Fruit fly (Drosophila melanogaster) whole organism, pupa: Measurements from ENCODE around the gene CG2157.

Source experiments
- CG10348 ChIP-seq: fragments of 200-800 bp; sonication (Bioruptor generic); IDR thresholded peaks from 2 replicates; pipeline ENCODE4 v1.3.6; 2022; ENCODE audit warnings: missing biosample characterization, missing genetic modification characterization
- CG12605 ChIP-seq: fragments of 200-800 bp; sonication (Bioruptor generic); IDR thresholded peaks from 2 replicates; pipeline ENCODE4 v1.3.6; 2022; ENCODE audit warnings: missing biosample characterization, missing genetic modification characterization
- CG13204 ChIP-seq: fragments of 200-800 bp; sonication (Bioruptor generic); optimal IDR thresholded peaks from 2 replicates; lab custom pipeline; 2018; ENCODE audit warnings: missing biosample characterization, mild to moderate bottlenecking, missing genetic modification characterization, moderate library complexity
- CG14655 ChIP-seq: fragments of 200-800 bp; sonication (Bioruptor generic); optimal IDR thresholded peaks from 3 replicates; lab custom pipeline; 2017; ENCODE audit warnings: mild to moderate bottlenecking, missing biosample characterization, missing genetic modification reagents, missing genetic modification characterization
- CG15710 ChIP-seq: fragments of 200-800 bp; sonication (Bioruptor generic); optimal IDR thresholded peaks from 2 replicates; lab custom pipeline; 2018; ENCODE audit warnings: missing biosample characterization, mild to moderate bottlenecking, missing genetic modification characterization, moderate library complexity
- CG17806 ChIP-seq: fragments of 200-800 bp; sonication (Bioruptor generic); optimal IDR thresholded peaks from 2 replicates; lab custom pipeline; 2018; ENCODE audit warnings: missing biosample characterization, mild to moderate bottlenecking, missing genetic modification characterization, moderate library complexity
- CG32121 ChIP-seq: fragments of 200-800 bp; sonication (Bioruptor generic); IDR thresholded peaks from 2 replicates; pipeline ENCODE4 v1.3.6; 2022; ENCODE audit warnings: missing biosample characterization, missing genetic modification characterization
- CG34367 ChIP-seq: fragments of 200-800 bp; sonication (Bioruptor generic); optimal IDR thresholded peaks from 2 replicates; lab custom pipeline; 2018; ENCODE audit warnings: missing biosample characterization, mild to moderate bottlenecking, missing genetic modification characterization
- CG4496 ChIP-seq: fragments of 200-800 bp; sonication (Bioruptor generic); IDR thresholded peaks from 3 replicates; pipeline ENCODE4 v1.3.6; 2022; ENCODE audit warnings: missing biosample characterization, missing genetic modification characterization
- CG8159 ChIP-seq: fragments of 200-800 bp; sonication (Bioruptor generic); optimal IDR thresholded peaks from 3 replicates; lab custom pipeline; 2018; ENCODE audit warnings: missing biosample characterization, mild to moderate bottlenecking, missing genetic modification characterization, moderate library complexity
- CG8301 ChIP-seq: fragments of 200-800 bp; sonication (Bioruptor generic); optimal IDR thresholded peaks from 2 replicates; lab custom pipeline; 2018; ENCODE audit warnings: missing biosample characterization, mild to moderate bottlenecking, missing genetic modification characterization
- CG9948 ChIP-seq: fragments of 200-800 bp; sonication (Bioruptor generic); optimal IDR thresholded peaks from 2 replicates; lab custom pipeline; 2018; ENCODE audit warnings: missing biosample characterization, mild to moderate bottlenecking, missing genetic modification characterization, moderate library complexity
- D1 ChIP-seq: fragments of 200-800 bp; sonication (Bioruptor generic); optimal IDR thresholded peaks from 2 replicates; lab custom pipeline; 2018; ENCODE audit warnings: missing biosample characterization, mild to moderate bottlenecking, missing genetic modification characterization, moderate library complexity
- EcR ChIP-seq: fragments of 200-800 bp; sonication (Bioruptor generic); optimal IDR thresholded peaks from 3 replicates; lab custom pipeline; 2019; ENCODE audit warnings: missing biosample characterization, missing genetic modification characterization, mild to moderate bottlenecking, moderate library complexity, missing genetic modification reagents
- Ets98B ChIP-seq: fragments of 200-800 bp; sonication (Bioruptor generic); IDR thresholded peaks from 2 replicates; pipeline ENCODE4 v1.3.6; 2022; ENCODE audit warnings: missing biosample characterization, missing genetic modification characterization
- Pif1A ChIP-seq: fragments of 200-800 bp; sonication (Bioruptor generic); optimal IDR thresholded peaks from 3 replicates; lab custom pipeline; 2016; ENCODE audit warnings: missing biosample characterization, missing genetic modification characterization
- Pif1B ChIP-seq: fragments of 200-800 bp; sonication (Bioruptor generic); optimal IDR thresholded peaks from 3 replicates; lab custom pipeline; 2016; ENCODE audit warnings: missing biosample characterization, missing genetic modification characterization
- Snoo ChIP-seq: fragments of 200-800 bp; sonication (Bioruptor generic); optimal IDR thresholded peaks from 3 replicates; lab custom pipeline; 2017; ENCODE audit warnings: missing biosample characterization, mild to moderate bottlenecking, missing genetic modification characterization, inconsistent platforms
- fd96Ca ChIP-seq: fragments of 200-800 bp; sonication (Bioruptor generic); IDR thresholded peaks from 3 replicates; pipeline ENCODE4 v1.3.6; 2022; ENCODE audit warnings: missing biosample characterization, missing genetic modification characterization
- gl ChIP-seq: fragments of 200-800 bp; sonication (Bioruptor generic); optimal IDR thresholded peaks from 2 replicates; lab custom pipeline; 2018; ENCODE audit warnings: missing biosample characterization, mild to moderate bottlenecking, missing genetic modification characterization
- rn ChIP-seq: fragments of 200-800 bp; sonication (Bioruptor generic); IDR thresholded peaks from 2 replicates; pipeline ENCODE4 v1.3.6; 2022; ENCODE audit warnings: missing biosample characterization, missing genetic modification characterization

Gene CG2157

DNA sequence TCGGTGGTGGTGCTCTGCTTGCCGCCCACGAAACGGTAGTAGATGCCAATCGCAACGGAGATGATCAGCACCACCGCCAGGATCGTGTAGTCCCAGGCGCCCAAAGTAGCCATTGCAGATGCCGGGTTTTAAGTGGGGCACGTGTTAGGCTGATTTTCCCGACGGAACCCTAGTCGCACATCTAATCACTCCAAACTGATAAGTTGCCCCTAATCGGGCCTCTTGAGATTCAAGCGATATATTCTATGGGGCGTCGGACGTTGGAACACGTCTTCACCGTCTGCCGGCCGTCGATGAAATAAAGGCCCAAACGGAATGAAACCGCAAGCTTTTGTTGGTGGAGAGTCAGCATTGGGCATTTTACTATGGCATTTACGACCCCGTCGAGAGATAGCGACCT lies 24.3 kb upstream of the CG2157 start, which contains the start of gene CG32669:
CG32669 (minus strand) TSS at position 275 of the 400 bp plus-strand sequence.
- TF ChIP-seq Pif1B (GFP tag; lab: Kevin White, UChicago) (no peak), CG34367 (no peak), CG17806 (tag; lab: Kevin White, UChicago) (no peak), CG9948 (tag; lab: Kevin White, UChicago) (no peak), CG12605 (GFP tag; lab: Robert Waterston, UW) (no peak), Pif1A (GFP tag; lab: Kevin White, UChicago) (no peak), D1 (tag; lab: Kevin White, UChicago) (no peak), rn (GFP tag; lab: Robert Waterston, UW) (no peak), EcR (GFP tag; lab: Kevin White, UChicago) (no peak), Snoo (no peak), CG14655 (GFP tag; lab: Kevin White, UChicago) (no peak), CG15710 (tag; lab: Kevin White, UChicago) (no peak), CG8301 (tag; lab: Kevin White, UChicago) (no peak), CG10348 (GFP tag; lab: Robert Waterston, UW) (no peak), CG8159 (tag; lab: Kevin White, UChicago) (no peak), CG4496 (GFP tag; lab: Robert Waterston, UW) (no peak), Ets98B (GFP tag; lab: Robert Waterston, UW) (no peak), CG32121 (GFP tag; lab: Robert Waterston, UW) (no peak), fd96Ca (no peak)

DNA sequence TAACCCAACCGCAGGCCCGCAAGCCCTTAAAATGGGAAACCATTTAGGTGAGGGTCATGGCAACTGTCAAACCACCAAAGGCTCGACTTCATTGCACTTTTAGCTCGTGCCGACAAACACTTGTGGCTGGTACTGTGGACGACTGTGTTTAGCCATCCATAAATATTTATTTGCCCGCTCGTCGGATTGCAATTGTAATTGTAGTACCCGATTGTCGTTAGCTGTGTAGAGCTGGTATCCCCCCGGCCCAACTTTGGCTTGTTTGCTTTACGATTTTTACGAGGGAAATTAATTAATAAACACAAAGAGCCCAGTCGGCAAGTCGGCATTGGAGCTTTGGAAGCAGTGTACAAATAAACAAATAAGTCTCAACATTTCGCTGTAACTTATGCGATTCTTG lies 23.8 kb upstream of the CG2157 start:
- TF ChIP-seq D1 (tag; lab: Kevin White, UChicago) (no peak), CG10348 (GFP tag; lab: Robert Waterston, UW) (no peak), CG14655 (GFP tag; lab: Kevin White, UChicago) (no peak), Pif1A (GFP tag; lab: Kevin White, UChicago) (no peak), CG32121 (GFP tag; lab: Robert Waterston, UW) (no peak), CG12605 (GFP tag; lab: Robert Waterston, UW) (no peak), CG4496 (GFP tag; lab: Robert Waterston, UW) (no peak), Ets98B (GFP tag; lab: Robert Waterston, UW) (no peak), CG15710 (tag; lab: Kevin White, UChicago) (no peak), Pif1B (GFP tag; lab: Kevin White, UChicago) (no peak), Snoo (no peak), CG34367 (no peak), EcR (GFP tag; lab: Kevin White, UChicago) (no peak), fd96Ca (no peak), CG8301 (tag; lab: Kevin White, UChicago) (no peak), CG17806 (tag; lab: Kevin White, UChicago) (no peak)

DNA sequence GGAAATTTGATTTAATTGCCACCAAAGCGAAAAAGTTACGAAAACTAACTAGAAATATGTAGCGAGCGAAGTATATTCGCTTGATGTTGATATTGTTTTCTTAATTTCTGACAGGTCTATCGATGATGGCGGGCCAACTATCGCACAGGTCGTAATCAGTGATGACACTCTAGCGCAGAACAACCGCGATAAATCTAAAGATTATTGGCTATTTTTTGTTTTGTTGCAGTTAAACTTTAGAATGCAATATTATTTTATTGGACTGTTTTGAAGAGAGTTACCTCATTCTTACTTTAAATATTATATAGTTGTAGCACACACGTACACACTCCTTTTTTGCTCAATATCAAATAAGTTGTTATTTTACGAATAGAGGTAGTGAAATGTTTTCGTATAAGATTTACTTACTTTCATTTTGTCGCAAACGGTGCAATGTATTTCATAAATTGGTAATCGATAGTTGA lies 22.1 kb upstream of the CG2157 start, which contains the start of gene sbr:
sbr (minus strand) TSS at position 121 of the 464 bp plus-strand sequence.
- TF ChIP-seq CG15710 (tag; lab: Kevin White, UChicago) (no peak), fd96Ca (0 out of 3 replicates have a peak, but pooled peaks have one; percentile 10)

DNA sequence GAGAGGGAATG lies 21.8 kb upstream of the CG2157 start, which contains the start of gene Pgls:
Pgls (plus strand) TSS at position 3 of the 11 bp plus-strand sequence.
- no peak for TF ChIP-seq CG15710 (tag; lab: Kevin White, UChicago)
- no peak for TF ChIP-seq rn (GFP tag; lab: Robert Waterston, UW)
- no peak for TF ChIP-seq CG10348 (GFP tag; lab: Robert Waterston, UW)
- TF ChIP-seq Pif1B (GFP tag; lab: Kevin White, UChicago) = no peak
- no peak for TF ChIP-seq CG9948 (tag; lab: Kevin White, UChicago)
- TF ChIP-seq EcR (GFP tag; lab: Kevin White, UChicago) = no peak
- TF ChIP-seq D1 (tag; lab: Kevin White, UChicago) = no peak
- no peak for TF ChIP-seq Ets98B (GFP tag; lab: Robert Waterston, UW)
- TF ChIP-seq CG12605 (GFP tag; lab: Robert Waterston, UW) = no peak
- TF ChIP-seq CG17806 (tag; lab: Kevin White, UChicago) = no peak
- TF ChIP-seq Pif1A (GFP tag; lab: Kevin White, UChicago) = no peak
- no peak for TF ChIP-seq CG14655 (GFP tag; lab: Kevin White, UChicago)
- TF ChIP-seq CG32121 (GFP tag; lab: Robert Waterston, UW) = no peak
- no peak for TF ChIP-seq CG34367
- no peak for TF ChIP-seq CG4496 (GFP tag; lab: Robert Waterston, UW)
- no peak for TF ChIP-seq Snoo
- TF ChIP-seq CG8301 (tag; lab: Kevin White, UChicago) = no peak
- no peak for TF ChIP-seq CG13204 (GFP tag; lab: Kevin White, UChicago)
- no peak for TF ChIP-seq gl (tag; lab: Kevin White, UChicago)
- TF ChIP-seq, all 21 proteins: peak for 0

DNA sequence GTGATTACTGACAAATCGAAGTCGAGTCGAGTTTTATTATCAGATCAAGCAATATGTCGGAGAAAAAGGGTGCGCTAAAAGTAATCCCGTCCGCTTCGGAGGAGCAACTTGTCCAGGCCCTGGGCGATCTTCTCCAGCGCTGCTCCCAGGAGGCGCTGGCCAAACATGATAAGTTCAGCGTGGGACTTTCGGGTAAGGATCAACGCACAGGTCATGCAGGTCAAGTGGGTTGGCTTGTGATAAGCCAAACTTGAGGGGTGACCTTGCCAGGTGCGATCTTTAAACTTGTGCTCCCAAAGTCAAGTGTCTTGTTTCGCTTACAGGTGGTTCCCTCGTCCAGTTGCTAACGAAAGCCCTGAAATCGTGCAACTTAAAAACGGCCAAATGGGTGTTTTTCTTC lies 21.6 kb upstream of the CG2157 start:
- TF ChIP-seq CG8301 (tag; lab: Kevin White, UChicago) = no peak
- TF ChIP-seq CG17806 (tag; lab: Kevin White, UChicago) = no peak
- TF ChIP-seq CG15710 (tag; lab: Kevin White, UChicago) = no peak
- no peak for TF ChIP-seq Snoo
- no peak for TF ChIP-seq CG10348 (GFP tag; lab: Robert Waterston, UW)
- no peak for TF ChIP-seq CG9948 (tag; lab: Kevin White, UChicago)
- no peak for TF ChIP-seq fd96Ca
- no peak for TF ChIP-seq CG14655 (GFP tag; lab: Kevin White, UChicago)
- TF ChIP-seq D1 (tag; lab: Kevin White, UChicago) = no peak
- TF ChIP-seq Pif1B (GFP tag; lab: Kevin White, UChicago) = no peak
- TF ChIP-seq gl (tag; lab: Kevin White, UChicago) = no peak
- TF ChIP-seq EcR (GFP tag; lab: Kevin White, UChicago) = no peak
- no peak for TF ChIP-seq CG32121 (GFP tag; lab: Robert Waterston, UW)
- TF ChIP-seq Ets98B (GFP tag; lab: Robert Waterston, UW) = no peak
- no peak for TF ChIP-seq CG34367
- TF ChIP-seq CG4496 (GFP tag; lab: Robert Waterston, UW) = no peak
- no peak for TF ChIP-seq rn (GFP tag; lab: Robert Waterston, UW)
- TF ChIP-seq CG8159 (tag; lab: Kevin White, UChicago) = no peak
- TF ChIP-seq CG12605 (GFP tag; lab: Robert Waterston, UW) = no peak
- no peak for TF ChIP-seq Pif1A (GFP tag; lab: Kevin White, UChicago)
- TF ChIP-seq, all 21 proteins: peak for 0
